Worm (Caenorhabditis elegans) whole organism, L2 larva: ENCODE results near the gene srh-68.

Experiments
- alr-1 ChIP-seq: fragments of 150-350 bp; optimal IDR thresholded peaks from 2 replicates; lab custom pipeline; 2014; ENCODE audit warnings: missing biosample characterization, missing genetic modification characterization
- crh-2 ChIP-seq: sonication (generic microtip); optimal IDR thresholded peaks from 2 replicates; lab custom pipeline; 2017; ENCODE audit warnings: missing biosample characterization, missing genetic modification characterization
- fos-1 ChIP-seq: fragments of 150-350 bp; optimal IDR thresholded peaks from 2 replicates; lab custom pipeline; 2014; ENCODE audit warnings: missing biosample characterization, missing genetic modification characterization
- lin-39 ChIP-seq: fragments of 150-350 bp; optimal IDR thresholded peaks from 2 replicates; lab custom pipeline; 2014; ENCODE audit warnings: missing biosample characterization, missing genetic modification reagents, missing genetic modification characterization
- nhr-237 ChIP-seq: fragments of 150-350 bp; optimal IDR thresholded peaks from 2 replicates; lab custom pipeline; 2014; ENCODE audit warnings: missing biosample characterization, missing genetic modification characterization
- skn-1 ChIP-seq: sonication (generic microtip); optimal IDR thresholded peaks from 2 replicates; lab custom pipeline; 2017; ENCODE audit warnings: missing biosample characterization, missing genetic modification characterization
- zag-1 ChIP-seq: fragments of 150-350 bp; optimal IDR thresholded peaks from 2 replicates; lab custom pipeline; 2014; ENCODE audit warnings: missing biosample characterization, missing genetic modification characterization

- no peak for TF ChIP-seq skn-1
- TF ChIP-seq lin-39 = no peak
- TF ChIP-seq zag-1 (tag; lab: Kevin White, UChicago) = no peak
- no peak for TF ChIP-seq fos-1
- no peak for TF ChIP-seq nhr-237
- TF ChIP-seq crh-2 (tag; lab: Kevin White, UChicago) = no peak
- TF ChIP-seq alr-1 (tag; lab: Kevin White, UChicago) = no peak
These were observed 42.5 kb downstream of the srh-68 start for ce11 chrII:12549613-12550012.
